Worm (Caenorhabditis elegans) whole organism, L4/young adult: ENCODE data around the gene Y54H5A.2.

Experiments used
- W03F9.2 ChIP-seq: fragments of 150-350 bp; optimal IDR thresholded peaks from 2 replicates; lab custom pipeline; 2014; ENCODE audit warnings: missing biosample characterization, missing genetic modification characterization
- dao-5 ChIP-seq: sonication (generic microtip); optimal IDR thresholded peaks from 2 replicates; lab custom pipeline; 2016; ENCODE audit warnings: missing genotype, missing genetic modification characterization, moderate library complexity, missing compliant biosample characterization
- him-1 ChIP-seq: sonication (generic microtip); optimal IDR thresholded peaks from 2 replicates; lab custom pipeline; 2016; ENCODE audit warnings: missing genotype, missing genetic modification reagents, missing genetic modification characterization, missing compliant biosample characterization

- TF ChIP-seq dao-5 (tag; lab: Kevin White, UChicago) (no peak), W03F9.2 (tag; lab: Kevin White, UChicago) (no peak), him-1 (no peak)
Observed at ce11 chrIII:5150012-5150411, 634 bp upstream of the Y54H5A.2 start.
